Worm (Caenorhabditis elegans): ENCODE data around the gene F13E9.11.

The F13E9.11 gene

ce11 chrIV:10815950-10816349, 53.0 kb downstream of the F13E9.11 start:
- no peak for TF ChIP-seq ekl-4 (GFP tag; IDR thresholded peaks at IDR 0.05)
- TF ChIP-seq ztf-25 (GFP tag; IDR thresholded peaks at IDR 0.05), result no peak
- TF ChIP-seq F55B11.4 (tag; optimal IDR thresholded peaks at IDR 0.05; ENCODE audit: borderline replicate concordance, insufficient read depth), result no peak
- TF ChIP-seq nfya-1 (tag; optimal IDR thresholded peaks at IDR 0.05; ENCODE audit: borderline replicate concordance, insufficient read depth), result no peak
- TF ChIP-seq aptf-2 (GFP tag; conservative IDR thresholded peaks at IDR 0.05), result no peak
- no peak for TF ChIP-seq ceh-58 (GFP tag; IDR thresholded peaks at IDR 0.05)
- no peak for TF ChIP-seq efl-1 (GFP tag; optimal IDR thresholded peaks at IDR 0.05)
- 0 out of 2 replicates have a peak, but pooled peaks have one; percentile 21 for TF ChIP-seq lin-26 (GFP tag; IDR thresholded peaks at IDR 0.05)
- TF ChIP-seq dpl-1 (GFP tag; optimal IDR thresholded peaks at IDR 0.05), result no peak
